Fruit fly (Drosophila melanogaster) whole organism, embryonic: ENCODE data around the gene Men.

Source experiments
- CG13424 ChIP-seq: fragments of 200-800 bp; sonication (Bioruptor generic); optimal IDR thresholded peaks from 2 replicates; lab custom pipeline; 2019; ENCODE audit warnings: missing biosample characterization, mild to moderate bottlenecking, missing genetic modification characterization, moderate library complexity
- CG13894 ChIP-seq: fragments of 200-800 bp; sonication (Bioruptor generic); optimal IDR thresholded peaks from 3 replicates; lab custom pipeline; 2018; ENCODE audit warnings: missing biosample characterization, mild to moderate bottlenecking, missing genetic modification characterization, moderate library complexity
- CG14710 ChIP-seq: fragments of 200-800 bp; sonication (Bioruptor generic); optimal IDR thresholded peaks from 3 replicates; lab custom pipeline; 2019; ENCODE audit warnings: missing biosample characterization, mild to moderate bottlenecking, missing genetic modification characterization, moderate library complexity
- CG1647 ChIP-seq: fragments of 200-800 bp; sonication (Bioruptor generic); optimal IDR thresholded peaks from 3 replicates; lab custom pipeline; 2016; ENCODE audit warnings: missing biosample characterization, missing genetic modification characterization
- CG16813 ChIP-seq: fragments of 200-800 bp; sonication (Bioruptor generic); IDR thresholded peaks from 3 replicates; pipeline ENCODE4 v1.3.6; 2022; ENCODE audit warnings: missing biosample characterization, missing genetic modification characterization; ENCODE audit not compliant: partially characterized antibody
- CG1832 ChIP-seq: fragments of 200-800 bp; sonication (Bioruptor generic); optimal IDR thresholded peaks from 2 replicates; lab custom pipeline; 2017; ENCODE audit warnings: missing biosample characterization, mild to moderate bottlenecking, missing genetic modification characterization, inconsistent platforms
- CG6813 ChIP-seq: fragments of 200-800 bp; sonication (Bioruptor generic); optimal IDR thresholded peaks from 2 replicates; lab custom pipeline; 2017; ENCODE audit warnings: missing biosample characterization, missing genetic modification characterization, mild to moderate bottlenecking, moderate library complexity, missing genetic modification reagents
- CG7271 ChIP-seq: fragments of 200-800 bp; sonication (Bioruptor generic); optimal IDR thresholded peaks from 2 replicates; lab custom pipeline; 2018; ENCODE audit warnings: missing biosample characterization, mild to moderate bottlenecking, missing genetic modification characterization, moderate library complexity
- Dip3 ChIP-seq: fragments of 200-800 bp; sonication (Bioruptor generic); optimal IDR thresholded peaks from 3 replicates; lab custom pipeline; 2016; ENCODE audit warnings: missing biosample characterization, missing genetic modification characterization
- corto ChIP-seq: fragments of 200-800 bp; sonication (Bioruptor generic); optimal IDR thresholded peaks from 2 replicates; lab custom pipeline; 2016; ENCODE audit warnings: missing biosample characterization, mild to moderate bottlenecking, missing genetic modification characterization, moderate library complexity
- gcm ChIP-seq: fragments of 200-800 bp; sonication (Bioruptor generic); optimal IDR thresholded peaks from 2 replicates; lab custom pipeline; 2019; ENCODE audit warnings: missing biosample characterization, mild to moderate bottlenecking, missing genetic modification characterization, moderate library complexity
- gro ChIP-seq: fragments of 200-800 bp; sonication (Bioruptor generic); optimal IDR thresholded peaks from 2 replicates; lab custom pipeline; 2016; ENCODE audit warnings: missing biosample characterization, missing genetic modification characterization
- ken ChIP-seq: fragments of 200-800 bp; sonication (Bioruptor generic); IDR thresholded peaks from 3 replicates; pipeline ENCODE4 v1.3.6; 2022; ENCODE audit warnings: missing biosample characterization, missing genetic modification characterization
- twi ChIP-seq: fragments of 200-800 bp; optimal IDR thresholded peaks from 2 replicates; lab custom pipeline; 2019; ENCODE audit warnings: missing biosample characterization, mild to moderate bottlenecking, missing genetic modification characterization, moderate library complexity

DNA sequence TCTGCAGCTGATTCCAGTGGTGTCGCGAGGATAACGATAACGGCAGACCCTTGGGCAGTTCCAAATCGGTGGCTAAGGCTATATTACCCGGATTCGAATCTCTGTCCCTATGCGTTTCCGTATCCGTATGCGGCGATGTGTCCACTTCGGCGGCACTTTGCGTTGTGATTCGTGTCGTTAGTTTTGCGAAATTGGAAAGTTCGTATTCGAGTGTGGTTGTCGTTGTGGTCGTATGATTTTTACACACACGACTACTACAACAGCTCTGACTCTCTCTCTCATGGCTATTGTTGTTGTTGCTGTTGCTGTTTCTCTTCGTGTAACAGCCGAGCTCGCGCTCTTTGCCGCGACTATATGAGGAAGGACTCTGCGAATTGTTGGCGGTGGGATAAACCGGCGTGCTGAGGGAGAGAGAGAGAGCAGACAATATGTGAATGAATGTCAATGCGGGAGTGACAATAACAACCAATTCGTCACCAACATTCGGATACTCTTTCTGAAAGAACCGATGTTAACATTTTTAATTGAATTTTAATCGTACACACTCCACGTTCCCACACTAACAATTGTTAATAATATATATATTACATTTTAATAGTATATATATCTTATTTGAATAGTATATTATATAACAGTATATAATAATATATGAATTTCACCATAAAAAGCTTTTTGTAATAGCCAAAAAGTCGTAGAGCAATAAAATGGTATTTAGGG, 2.5 kb downstream of the Men start:
- TF ChIP-seq CG1832 (no peak), CG16813 (GFP tag; lab: Robert Waterston, UW) (no peak), CG6813 (GFP tag; lab: Kevin White, UChicago) (peak; percentile 51), gro (GFP tag; lab: Kevin White, UChicago) (peak; percentile 72), CG7271 (tag; lab: Kevin White, UChicago) (no peak), CG1647 (no peak), CG13894 (tag; lab: Kevin White, UChicago) (peak; percentile 94), Dip3 (GFP tag; lab: Kevin White, UChicago) (no peak), CG14710 (tag; lab: Kevin White, UChicago) (peak; percentile 3), CG13424 (tag; lab: Kevin White, UChicago) (peak; percentile 50), corto (GFP tag; lab: Kevin White, UChicago) (no peak), ken (GFP tag; lab: Robert Waterston, UW) (no peak), gcm (GFP tag; lab: Kevin White, UChicago) (peak; percentile 29), twi (tag; lab: Kevin White, UChicago) (no peak)
